Worm (Caenorhabditis elegans) whole organism, midembryonic: ENCODE results near the gene dpf-7.

Experiments
- cog-1 ChIP-seq: sonication (generic microtip); optimal IDR thresholded peaks from 2 replicates; lab custom pipeline; 2016; ENCODE audit warnings: missing genetic modification characterization, missing compliant biosample characterization
- flt-1 ChIP-seq: fragments of 200-800 bp; sonication (Bioruptor generic); IDR thresholded peaks from 2 replicates; pipeline ENCODE4 v1.3.6; 2022; ENCODE audit warnings: missing genetic modification characterization, missing compliant biosample characterization
- klf-2 ChIP-seq: fragments of 200-800 bp; sonication (Bioruptor generic); conservative IDR thresholded peaks from 2 replicates; pipeline ENCODE4 v1.3.6; 2022; ENCODE audit warnings: missing genetic modification reagents, missing genetic modification characterization, missing compliant biosample characterization
- ref-1 ChIP-seq: fragments of 200-800 bp; sonication (Bioruptor generic); conservative IDR thresholded peaks from 2 replicates; pipeline ENCODE4 v1.3.6; 2022; ENCODE audit warnings: missing genetic modification reagents, missing genetic modification characterization, missing compliant biosample characterization
- tab-1 ChIP-seq: fragments of 200-800 bp; sonication (Bioruptor generic); IDR thresholded peaks from 2 replicates; pipeline ENCODE4 v1.3.6; 2022; ENCODE audit warnings: missing genetic modification characterization, missing compliant biosample characterization
- ztf-23 ChIP-seq: fragments of 200-800 bp; sonication (Bioruptor generic); IDR thresholded peaks from 2 replicates; pipeline ENCODE4 v1.3.6; 2022; ENCODE audit warnings: missing genetic modification reagents, missing genetic modification characterization, missing compliant biosample characterization
- ztf-29 ChIP-seq: fragments of 200-800 bp; sonication (Bioruptor generic); IDR thresholded peaks from 2 replicates; pipeline ENCODE4 v1.3.6; 2022; ENCODE audit warnings: missing genetic modification reagents, missing genetic modification characterization, missing compliant biosample characterization

DNA sequence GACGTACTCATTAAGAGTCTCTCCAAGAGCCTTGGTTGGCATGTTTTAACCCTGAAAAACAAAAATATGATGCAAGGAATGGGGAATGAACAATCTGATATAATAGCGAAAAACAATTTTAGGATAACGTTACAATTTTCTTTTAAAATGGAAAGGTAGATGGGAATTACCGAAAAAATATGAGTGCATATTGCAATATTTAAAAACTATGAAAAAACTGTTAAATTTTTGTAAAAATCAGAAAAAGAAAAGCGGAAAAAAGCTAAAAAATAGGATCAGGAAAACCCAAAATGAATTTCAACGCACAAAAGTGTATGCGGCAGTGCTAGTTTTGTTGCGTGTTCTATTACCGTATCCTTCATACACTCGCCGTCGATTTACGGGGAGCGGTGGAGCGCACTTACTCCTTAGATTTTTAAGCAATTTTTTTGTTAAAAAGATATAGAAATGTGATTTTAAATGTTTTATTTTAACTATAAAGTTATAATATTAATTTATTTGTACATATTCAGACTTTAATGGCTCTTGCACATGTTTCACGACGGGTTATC is 52.6 kb downstream of the dpf-7 start, which contains the start of the genes rpl-20 and Y17G9B.5:
- TF ChIP-seq flt-1 (GFP tag; lab: Robert Waterston, UW) (peak; percentile 94), ztf-29 (GFP tag; lab: Robert Waterston, UW) (peak; percentile 85), klf-2 (GFP tag; lab: Robert Waterston, UW) (peak; percentile 41; the same call in 1 of the 2 replicates), ref-1 (GFP tag; lab: Robert Waterston, UW) (0 out of 2 replicates have a peak, but pooled peaks have one; percentile 31), cog-1 (tag; lab: Kevin White, UChicago) (peak; percentile 99), tab-1 (GFP tag; lab: Robert Waterston, UW) (peak; percentile 58; the same call in 1 of the 2 replicates), ztf-23 (GFP tag; lab: Robert Waterston, UW) (peak; percentile 95)
